Fruit fly (Drosophila melanogaster) whole organism, prepupa: ENCODE data around the gene smg.

Experiments used
- CG3919 ChIP-seq: fragments of 200-800 bp; sonication (Bioruptor generic); optimal IDR thresholded peaks from 3 replicates; lab custom pipeline; 2016; ENCODE audit warnings: missing biosample characterization, missing genetic modification characterization
- CG6854 ChIP-seq: fragments of 200-800 bp; sonication (Bioruptor generic); optimal IDR thresholded peaks from 2 replicates; lab custom pipeline; 2017; ENCODE audit warnings: missing biosample characterization, mild to moderate bottlenecking, missing genetic modification characterization
- Eip75B ChIP-seq: fragments of 200-800 bp; sonication (Bioruptor generic); optimal IDR thresholded peaks from 3 replicates; lab custom pipeline; 2016; ENCODE audit warnings: missing biosample characterization, missing genetic modification characterization
- Eip93F ChIP-seq: fragments of 200-800 bp; sonication (Bioruptor generic); optimal IDR thresholded peaks from 2 replicates; lab custom pipeline; 2016; ENCODE audit warnings: missing biosample characterization, mild to moderate bottlenecking, missing genetic modification characterization
- Ets21C ChIP-seq: fragments of 200-800 bp; sonication (Bioruptor generic); optimal IDR thresholded peaks from 3 replicates; lab custom pipeline; 2016; ENCODE audit warnings: missing biosample characterization, missing genetic modification characterization
- Hr4 ChIP-seq: fragments of 200-800 bp; sonication (Bioruptor generic); optimal IDR thresholded peaks from 3 replicates; lab custom pipeline; 2016; ENCODE audit warnings: missing biosample characterization, missing genetic modification characterization
- cyc ChIP-seq: fragments of 200-800 bp; sonication (Bioruptor generic); optimal IDR thresholded peaks from 3 replicates; lab custom pipeline; 2016; ENCODE audit warnings: missing biosample characterization, missing genetic modification characterization
- dac ChIP-seq: fragments of 200-800 bp; sonication (Bioruptor generic); optimal IDR thresholded peaks from 2 replicates; lab custom pipeline; 2017; ENCODE audit warnings: missing biosample characterization, mild to moderate bottlenecking, missing genetic modification characterization
- svp ChIP-seq: fragments of 200-800 bp; sonication (Bioruptor generic); peaks from one replicate; lab custom pipeline; 2016; ENCODE audit warnings: missing biosample characterization, missing genetic modification characterization

dm6 chr3L:9013745-9014144 lies 16.0 kb upstream of the smg start:
- TF ChIP-seq cyc (GFP tag; lab: Kevin White, UChicago) (no peak), Eip93F (GFP tag; lab: Kevin White, UChicago) (no peak), dac (GFP tag; lab: Kevin White, UChicago) (no peak), Eip75B (GFP tag; lab: Kevin White, UChicago) (no peak), Ets21C (GFP tag; lab: Kevin White, UChicago) (no peak), svp (no peak), CG3919 (GFP tag; lab: Kevin White, UChicago) (no peak), Hr4 (GFP tag; lab: Kevin White, UChicago) (no peak), CG6854 (no peak)
